Fruit fly (Drosophila melanogaster) whole organism, prepupa: ENCODE results near the gene Pus1.

Experiments
- Blimp-1 ChIP-seq: fragments of 200-800 bp; sonication (Bioruptor generic); optimal IDR thresholded peaks from 3 replicates; lab custom pipeline; 2017; ENCODE audit warnings: missing biosample characterization, missing genetic modification characterization, mild to moderate bottlenecking, moderate library complexity, missing genetic modification reagents
- CG6276 ChIP-seq: fragments of 200-800 bp; sonication (Bioruptor generic); optimal IDR thresholded peaks from 2 replicates; lab custom pipeline; 2017; ENCODE audit warnings: missing biosample characterization, mild to moderate bottlenecking, missing genetic modification characterization
- CG6792 ChIP-seq: fragments of 200-800 bp; sonication (Bioruptor generic); optimal IDR thresholded peaks from 3 replicates; lab custom pipeline; 2016; ENCODE audit warnings: missing biosample characterization, missing genetic modification characterization
- CG7368 ChIP-seq: fragments of 200-800 bp; sonication (Bioruptor generic); optimal IDR thresholded peaks from 3 replicates; lab custom pipeline; 2016; ENCODE audit warnings: missing biosample characterization, missing genetic modification characterization
- acj6 ChIP-seq: fragments of 200-800 bp; sonication (Bioruptor generic); optimal IDR thresholded peaks from 3 replicates; lab custom pipeline; 2016; ENCODE audit warnings: missing biosample characterization, missing genetic modification characterization
- net ChIP-seq: fragments of 200-800 bp; sonication (Bioruptor generic); optimal IDR thresholded peaks from 3 replicates; lab custom pipeline; 2016; ENCODE audit warnings: missing biosample characterization, missing genetic modification characterization

- TF ChIP-seq CG7368 (GFP tag; lab: Kevin White, UChicago) (no peak), Blimp-1 (GFP tag; lab: Kevin White, UChicago) (no peak), CG6792 (GFP tag; lab: Kevin White, UChicago) (no peak), acj6 (GFP tag; lab: Kevin White, UChicago) (no peak), CG6276 (GFP tag; lab: Kevin White, UChicago) (no peak), net (GFP tag; lab: Kevin White, UChicago) (no peak)
Measured at dm6 chr3R:20616801-20617200, 24.3 kb upstream of the Pus1 start, which contains the start of gene CG15923.
